Worm (Caenorhabditis elegans) whole organism, L3 larva: Measurements from ENCODE around the gene mbk-2.

Experiments used
- ZK546.5 ChIP-seq: sonication (generic microtip); optimal IDR thresholded peaks from 2 replicates; lab custom pipeline; 2017; ENCODE audit warnings: missing biosample characterization, missing genetic modification characterization
- ceh-16 ChIP-seq: sonication (generic microtip); optimal IDR thresholded peaks from 2 replicates; lab custom pipeline; 2017; ENCODE audit warnings: missing biosample characterization, missing genetic modification characterization
- elt-1 ChIP-seq: fragments of 150-350 bp; optimal IDR thresholded peaks from 2 replicates; lab custom pipeline; 2014; ENCODE audit warnings: missing biosample characterization, missing genetic modification characterization
- elt-2 ChIP-seq: sonication (generic microtip); optimal IDR thresholded peaks from 2 replicates; lab custom pipeline; 2016; ENCODE audit warnings: missing genetic modification reagents, mild to moderate bottlenecking, missing genetic modification characterization, missing compliant biosample characterization
- fkh-10 ChIP-seq: sonication (generic microtip); optimal IDR thresholded peaks from 2 replicates; lab custom pipeline; 2017; ENCODE audit warnings: missing biosample characterization, missing genetic modification reagents, missing genetic modification characterization
- fos-1 ChIP-seq: fragments of 150-350 bp; optimal IDR thresholded peaks from 2 replicates; lab custom pipeline; 2014; ENCODE audit warnings: missing biosample characterization, missing genetic modification characterization
- jun-1 ChIP-seq: fragments of 150-350 bp; optimal IDR thresholded peaks from 2 replicates; lab custom pipeline; 2014; ENCODE audit warnings: missing biosample characterization, missing genetic modification reagents, missing genetic modification characterization
- nhr-11 ChIP-seq: fragments of 150-350 bp; optimal IDR thresholded peaks from 2 replicates; lab custom pipeline; 2014; ENCODE audit warnings: missing biosample characterization, missing genetic modification characterization
- nhr-12 ChIP-seq: fragments of 150-350 bp; optimal IDR thresholded peaks from 2 replicates; lab custom pipeline; 2014; ENCODE audit warnings: missing biosample characterization, missing genetic modification characterization
- unc-62 ChIP-seq: fragments of 150-350 bp; sonication (generic microtip); optimal IDR thresholded peaks from 4 replicates; lab custom pipeline; 2014; ENCODE audit warnings: missing biosample characterization, missing genetic modification reagents, missing genetic modification characterization

ce11 chrIV:13036835-13037234 lies 27.9 kb downstream of the mbk-2 start:
- TF ChIP-seq nhr-11 (tag; lab: Kevin White, UChicago), result no peak
- TF ChIP-seq nhr-12, result no peak
- no peak for TF ChIP-seq elt-1
- TF ChIP-seq fos-1 (tag; lab: Kevin White, UChicago), result no peak
- TF ChIP-seq ceh-16, result no peak
- no peak for TF ChIP-seq elt-2
- no peak for TF ChIP-seq ZK546.5 (tag; lab: Kevin White, UChicago)
- no peak for TF ChIP-seq unc-62 (GFP tag; lab: Kevin White, UChicago)
- no peak for TF ChIP-seq jun-1 (tag; lab: Kevin White, UChicago)
- TF ChIP-seq fkh-10 (GFP tag; lab: Kevin White, UChicago), result no peak
